Worm (Caenorhabditis elegans) whole organism, L4/young adult: ENCODE results near the gene C15C8.6.
A peak's percentile ranks its signal among the peaks of the same experiment; 100 is the strongest.

Experiments used
- W03F9.2 ChIP-seq: fragments of 150-350 bp; optimal IDR thresholded peaks from 2 replicates; lab custom pipeline; 2014; ENCODE audit warnings: missing biosample characterization, missing genetic modification characterization
- dao-5 ChIP-seq: sonication (generic microtip); optimal IDR thresholded peaks from 2 replicates; lab custom pipeline; 2016; ENCODE audit warnings: missing genotype, missing genetic modification characterization, moderate library complexity, missing compliant biosample characterization
- him-1 ChIP-seq: sonication (generic microtip); optimal IDR thresholded peaks from 2 replicates; lab custom pipeline; 2016; ENCODE audit warnings: missing genotype, missing genetic modification reagents, missing genetic modification characterization, missing compliant biosample characterization

The C15C8.6 gene

ce11 chrV:12763291-12763995 is 12.1 kb upstream of the C15C8.6 start, which contains the start of the genes abcf-1 and scc-3:
abcf-1 (minus strand) TSS chrV:12763375.
scc-3 (plus strand) TSS chrV:12763945.
- TF ChIP-seq him-1 (tag; lab: Kevin White, UChicago) (no peak), W03F9.2 (tag; lab: Kevin White, UChicago) (peak; percentile 11), dao-5 (tag; lab: Kevin White, UChicago) (no peak)

ce11 chrV:12760913-12761312 is 9.6 kb upstream of the C15C8.6 start, which contains the start of gene F18E2.15:
F18E2.15 (minus strand) TSS chrV:12761013.
- TF ChIP-seq him-1 (tag; lab: Kevin White, UChicago) (no peak), W03F9.2 (tag; lab: Kevin White, UChicago) (no peak), dao-5 (tag; lab: Kevin White, UChicago) (no peak)

ce11 chrV:12759660-12760059 is 8.3 kb upstream of the C15C8.6 start, which contains the start of gene papl-1:
papl-1 (minus strand) TSS chrV:12759760.
- TF ChIP-seq him-1 (tag; lab: Kevin White, UChicago), result no peak
- no peak for TF ChIP-seq dao-5 (tag; lab: Kevin White, UChicago)
- no peak for TF ChIP-seq W03F9.2 (tag; lab: Kevin White, UChicago)

ce11 chrV:12754839-12755238 is 3.5 kb upstream of the C15C8.6 start, which contains the start of gene gpa-13:
gpa-13 (minus strand) TSS chrV:12754939.
- TF ChIP-seq W03F9.2 (tag; lab: Kevin White, UChicago), result no peak
- no peak for TF ChIP-seq dao-5 (tag; lab: Kevin White, UChicago)
- TF ChIP-seq him-1 (tag; lab: Kevin White, UChicago), result no peak

- TF ChIP-seq dao-5 (tag; lab: Kevin White, UChicago), result no peak
- TF ChIP-seq W03F9.2 (tag; lab: Kevin White, UChicago), result no peak
These were observed 1.1 kb upstream of the C15C8.6 start, which contains the start of gene C15C8.8 for ce11 chrV:12752407-12752806. C15C8.8 (minus strand) TSS chrV:12752507.

ce11 chrV:12749558-12749957 is 1.8 kb downstream of the C15C8.6 start:
- TF ChIP-seq dao-5 (tag; lab: Kevin White, UChicago) (no peak), W03F9.2 (tag; lab: Kevin White, UChicago) (no peak), him-1 (tag; lab: Kevin White, UChicago) (no peak)

ce11 chrV:12747856-12748255 is 3.5 kb downstream of the C15C8.6 start, which contains the start of gene C15C8.5:
C15C8.5 (plus strand) TSS chrV:12748007.
- TF ChIP-seq W03F9.2 (tag; lab: Kevin White, UChicago), result no peak
- TF ChIP-seq him-1 (tag; lab: Kevin White, UChicago), result no peak
- no peak for TF ChIP-seq dao-5 (tag; lab: Kevin White, UChicago)

ce11 chrV:12747431-12747830 is 3.9 kb downstream of the C15C8.6 start, which contains the start of gene C15C8.4:
C15C8.4 (minus strand) TSS chrV:12747463.
- TF ChIP-seq dao-5 (tag; lab: Kevin White, UChicago), result no peak
- no peak for TF ChIP-seq him-1 (tag; lab: Kevin White, UChicago)
- no peak for TF ChIP-seq W03F9.2 (tag; lab: Kevin White, UChicago)

- TF ChIP-seq dao-5 (tag; lab: Kevin White, UChicago), result no peak
- TF ChIP-seq W03F9.2 (tag; lab: Kevin White, UChicago), result no peak
- no peak for TF ChIP-seq him-1 (tag; lab: Kevin White, UChicago)
These were observed 6.4 kb downstream of the C15C8.6 start, which contains the start of gene C15C8.7 for ce11 chrV:12744979-12745378. C15C8.7 (minus strand) TSS chrV:12745050.

- TF ChIP-seq him-1 (tag; lab: Kevin White, UChicago) (no peak), W03F9.2 (tag; lab: Kevin White, UChicago) (no peak), dao-5 (tag; lab: Kevin White, UChicago) (no peak)
These were observed 7.4 kb downstream of the C15C8.6 start for ce11 chrV:12743778-12744502.

- no peak for TF ChIP-seq dao-5 (tag; lab: Kevin White, UChicago)
- TF ChIP-seq W03F9.2 (tag; lab: Kevin White, UChicago), result no peak
- TF ChIP-seq him-1 (tag; lab: Kevin White, UChicago), result no peak
These were observed 9.7 kb downstream of the C15C8.6 start, which contains the start of gene hrg-7 for ce11 chrV:12741684-12742083. hrg-7 (plus strand) TSS chrV:12742041.

ce11 chrV:12736166-12736753 is 15.1 kb downstream of the C15C8.6 start, which contains the start of gene cky-1:
cky-1 (plus strand) TSS chrV:12736703.
- TF ChIP-seq dao-5 (tag; lab: Kevin White, UChicago) (no peak), him-1 (tag; lab: Kevin White, UChicago) (no peak), W03F9.2 (tag; lab: Kevin White, UChicago) (no peak)
